Worm (Caenorhabditis elegans) whole organism, young adult: ENCODE data around the gene pab-2.

Experiments
- B0035.1 ChIP-seq: sonication (generic microtip); optimal IDR thresholded peaks from 2 replicates; lab custom pipeline; 2016; ENCODE audit warnings: missing genetic modification characterization, mild to moderate bottlenecking, missing compliant biosample characterization, missing genotype, missing genetic modification reagents
- D2030.7 ChIP-seq: fragments of 200-800 bp; sonication (Bioruptor generic); IDR thresholded peaks from 2 replicates; pipeline ENCODE4 v1.3.6; 2022; ENCODE audit warnings: missing genetic modification reagents, missing genetic modification characterization, missing compliant biosample characterization
- F10E7.11 ChIP-seq: sonication (generic microtip); optimal IDR thresholded peaks from 2 replicates; lab custom pipeline; 2017; ENCODE audit warnings: mild to moderate bottlenecking, missing genetic modification characterization, moderate library complexity, missing compliant biosample characterization
- F23B12.7 ChIP-seq: sonication (generic microtip); optimal IDR thresholded peaks from 2 replicates; lab custom pipeline; 2017; ENCODE audit warnings: missing genetic modification characterization, mild to moderate bottlenecking, missing compliant biosample characterization, antibody characterized with exemption, moderate library complexity; ENCODE audit not compliant: insufficient read depth
- F49E8.2 ChIP-seq: sonication (generic microtip); optimal IDR thresholded peaks from 3 replicates; lab custom pipeline; 2017; ENCODE audit warnings: missing genetic modification characterization, mild to moderate bottlenecking, missing compliant biosample characterization, antibody characterized with exemption, moderate library complexity; ENCODE audit not compliant: insufficient read depth
- F57A8.1 ChIP-seq: fragments of 200-800 bp; sonication (Bioruptor generic); optimal IDR thresholded peaks from 2 replicates; lab custom pipeline; 2018; ENCODE audit warnings: mild to moderate bottlenecking, missing genetic modification characterization, moderate library complexity, missing compliant biosample characterization
- F57C9.4 ChIP-seq: sonication (generic microtip); optimal IDR thresholded peaks from 2 replicates; lab custom pipeline; 2017; ENCODE audit warnings: mild to moderate bottlenecking, missing genetic modification characterization, missing compliant biosample characterization
- T07F8.4 ChIP-seq: sonication (generic microtip); optimal IDR thresholded peaks from 2 replicates; lab custom pipeline; 2016; ENCODE audit warnings: mild to moderate bottlenecking, missing genetic modification characterization, moderate library complexity, missing compliant biosample characterization
- T26A5.8 ChIP-seq: sonication (generic microtip); optimal IDR thresholded peaks from 2 replicates; lab custom pipeline; 2016; ENCODE audit warnings: missing genetic modification characterization, missing compliant biosample characterization
- Y53F4B.3 ChIP-seq: fragments of 200-800 bp; sonication (Bioruptor generic); IDR thresholded peaks from 2 replicates; pipeline ENCODE4 v1.3.6; 2022; ENCODE audit warnings: missing genetic modification reagents, missing genetic modification characterization, missing compliant biosample characterization
- Y95B8A.8 ChIP-seq: fragments of 200-800 bp; sonication (Bioruptor generic); IDR thresholded peaks from 2 replicates; pipeline ENCODE4 v1.3.6; 2022; ENCODE audit warnings: missing genetic modification reagents, missing genetic modification characterization, missing compliant biosample characterization
- aptf-2 ChIP-seq: fragments of 200-800 bp; sonication (Bioruptor generic); conservative IDR thresholded peaks from 2 replicates; pipeline ENCODE4 v1.3.6; 2022; ENCODE audit warnings: missing genetic modification reagents, missing genetic modification characterization, missing compliant biosample characterization
- aptf-3 ChIP-seq: fragments of 200-800 bp; sonication (Bioruptor generic); IDR thresholded peaks from 2 replicates; pipeline ENCODE4 v1.3.6; 2022; ENCODE audit warnings: missing genetic modification characterization, missing compliant biosample characterization
- attf-5 ChIP-seq: fragments of 200-800 bp; sonication (Bioruptor generic); optimal IDR thresholded peaks from 2 replicates; lab custom pipeline; 2018; ENCODE audit warnings: mild to moderate bottlenecking, missing genetic modification characterization, missing compliant biosample characterization
- bed-2 ChIP-seq: fragments of 200-800 bp; sonication (Bioruptor generic); IDR thresholded peaks from 2 replicates; pipeline ENCODE4 v1.3.6; 2022; ENCODE audit warnings: missing genetic modification reagents, missing genetic modification characterization, missing compliant biosample characterization
- die-1 ChIP-seq: sonication (generic microtip); optimal IDR thresholded peaks from 2 replicates; lab custom pipeline; 2016; ENCODE audit warnings: missing genotype, mild to moderate bottlenecking, missing genetic modification characterization, missing compliant biosample characterization
- dox-1 ChIP-seq: fragments of 200-800 bp; sonication (Bioruptor generic); IDR thresholded peaks from 2 replicates; pipeline ENCODE4 v1.3.6; 2022; ENCODE audit warnings: missing genetic modification reagents, missing genetic modification characterization, missing compliant biosample characterization
- dpl-1 ChIP-seq: fragments of 150-350 bp; optimal IDR thresholded peaks from 2 replicates; lab custom pipeline; 2014; ENCODE audit warnings: missing biosample characterization, missing genetic modification reagents, missing genetic modification characterization
- efl-1 ChIP-seq: fragments of 150-350 bp; optimal IDR thresholded peaks from 2 replicates; lab custom pipeline; 2014; ENCODE audit warnings: missing biosample characterization, missing genetic modification reagents, missing genetic modification characterization
- egl-44 ChIP-seq: fragments of 200-800 bp; sonication (Bioruptor generic); IDR thresholded peaks from 2 replicates; pipeline ENCODE4 v1.3.6; 2022; ENCODE audit warnings: missing genetic modification reagents, missing genetic modification characterization, missing compliant biosample characterization
- egrh-3 ChIP-seq: fragments of 200-800 bp; sonication (Bioruptor generic); IDR thresholded peaks from 2 replicates; pipeline ENCODE4 v1.3.6; 2022; ENCODE audit warnings: missing genetic modification reagents, missing genetic modification characterization, missing compliant biosample characterization
- gei-17 ChIP-seq: fragments of 200-800 bp; sonication (Bioruptor generic); optimal IDR thresholded peaks from 2 replicates; lab custom pipeline; 2018; ENCODE audit warnings: mild to moderate bottlenecking, missing genetic modification characterization, missing compliant biosample characterization
- lag-1 ChIP-seq: fragments of 200-800 bp; sonication (Bioruptor generic); IDR thresholded peaks from 2 replicates; pipeline ENCODE4 v1.3.6; 2022; ENCODE audit warnings: missing genetic modification reagents, missing genetic modification characterization, missing compliant biosample characterization
- lin-35 ChIP-seq, 3 experiments: fragments of 150-350 bp in 2 of 3; sonication (generic microtip) in 1 of 3; optimal IDR thresholded peaks; 2 replicates each; lab custom pipeline; 2014 to 2018; ENCODE audit warnings: missing biosample characterization in 3 of 3, missing genetic modification characterization in 3 of 3, missing genetic modification reagents in 3 of 3
- lir-1 ChIP-seq: fragments of 200-800 bp; sonication (Bioruptor generic); conservative IDR thresholded peaks from 2 replicates; pipeline ENCODE4 v1.3.6; 2022; ENCODE audit warnings: missing genetic modification reagents, missing genetic modification characterization, missing compliant biosample characterization
- lsl-1 ChIP-seq: fragments of 200-800 bp; sonication (Bioruptor generic); optimal IDR thresholded peaks from 2 replicates; lab custom pipeline; 2018; ENCODE audit warnings: mild to moderate bottlenecking, missing genetic modification characterization, moderate library complexity, missing compliant biosample characterization
- lsy-27 ChIP-seq: sonication (generic microtip); optimal IDR thresholded peaks from 2 replicates; lab custom pipeline; 2017; ENCODE audit warnings: missing genetic modification characterization, mild to moderate bottlenecking, missing compliant biosample characterization, antibody characterized with exemption, missing genotype, borderline replicate concordance; ENCODE audit not compliant: insufficient read depth
- mcd-1 ChIP-seq: fragments of 200-800 bp; sonication (Bioruptor generic); IDR thresholded peaks from 2 replicates; pipeline ENCODE4 v1.3.6; 2022; ENCODE audit warnings: missing genetic modification reagents, missing genetic modification characterization, missing compliant biosample characterization
- mxl-1 ChIP-seq: sonication (generic microtip); optimal IDR thresholded peaks from 2 replicates; lab custom pipeline; 2016; ENCODE audit warnings: missing genetic modification characterization, missing compliant biosample characterization
- nfya-1 ChIP-seq: sonication (generic microtip); optimal IDR thresholded peaks from 2 replicates; lab custom pipeline; 2017; ENCODE audit warnings: antibody characterized with exemption, missing compliant biosample characterization, missing genetic modification characterization, borderline replicate concordance; ENCODE audit not compliant: insufficient read depth
- nhr-120 ChIP-seq: fragments of 200-800 bp; sonication (Bioruptor generic); IDR thresholded peaks from 2 replicates; pipeline ENCODE4 v1.3.6; 2022; ENCODE audit warnings: missing genetic modification characterization, missing compliant biosample characterization
- nhr-27 ChIP-seq: fragments of 200-800 bp; sonication (Bioruptor generic); optimal IDR thresholded peaks from 2 replicates; lab custom pipeline; 2018; ENCODE audit warnings: mild to moderate bottlenecking, missing genetic modification characterization, moderate library complexity, missing compliant biosample characterization
- pbrm-1 ChIP-seq: fragments of 200-800 bp; sonication (Bioruptor generic); IDR thresholded peaks from 2 replicates; pipeline ENCODE4 v1.3.6; 2022; ENCODE audit warnings: missing genetic modification reagents, missing genetic modification characterization, missing compliant biosample characterization
- pha-4 ChIP-seq: fragments of 150-350 bp; sonication (generic microtip); optimal IDR thresholded peaks from 2 replicates; lab custom pipeline; 2014; ENCODE audit warnings: missing biosample characterization, missing genetic modification reagents, missing genetic modification characterization
- repo-1 ChIP-seq: sonication (generic microtip); optimal IDR thresholded peaks from 2 replicates; lab custom pipeline; 2017; ENCODE audit warnings: mild to moderate bottlenecking, missing genetic modification characterization, missing compliant biosample characterization
- sdz-38 ChIP-seq: sonication (generic microtip); optimal IDR thresholded peaks from 2 replicates; lab custom pipeline; 2016; ENCODE audit warnings: missing genotype, missing genetic modification characterization, missing compliant biosample characterization
- snpc-1.1 ChIP-seq: sonication (generic microtip); optimal IDR thresholded peaks from 2 replicates; lab custom pipeline; 2017; ENCODE audit warnings: missing genetic modification characterization, mild to moderate bottlenecking, missing compliant biosample characterization, antibody characterized with exemption, moderate library complexity, missing genotype, missing genetic modification reagents; ENCODE audit not compliant: insufficient read depth
- snpc-1.3 ChIP-seq: sonication (generic microtip); optimal IDR thresholded peaks from 2 replicates; lab custom pipeline; 2017; ENCODE audit warnings: missing genetic modification characterization, mild to moderate bottlenecking, missing compliant biosample characterization, antibody characterized with exemption, moderate library complexity, missing genotype, missing genetic modification reagents; ENCODE audit not compliant: insufficient read depth
- somi-1 ChIP-seq: fragments of 200-800 bp; sonication (Bioruptor generic); optimal IDR thresholded peaks from 2 replicates; lab custom pipeline; 2018; ENCODE audit warnings: mild to moderate bottlenecking, missing genetic modification characterization, missing compliant biosample characterization
- sptf-2 ChIP-seq: fragments of 200-800 bp; sonication (Bioruptor generic); optimal IDR thresholded peaks from 2 replicates; lab custom pipeline; 2018; ENCODE audit warnings: mild to moderate bottlenecking, missing genetic modification characterization, missing compliant biosample characterization
- tbp1 ChIP-seq: fragments of 200-800 bp; sonication (Bioruptor generic); optimal IDR thresholded peaks from 2 replicates; lab custom pipeline; 2018; ENCODE audit warnings: mild to moderate bottlenecking, missing genetic modification characterization, missing compliant biosample characterization
- tlf-1 ChIP-seq: fragments of 200-800 bp; sonication (Bioruptor generic); optimal IDR thresholded peaks from 2 replicates; lab custom pipeline; 2018; ENCODE audit warnings: mild to moderate bottlenecking, missing genetic modification characterization, missing compliant biosample characterization
- xnd-1 ChIP-seq: sonication (generic microtip); optimal IDR thresholded peaks from 2 replicates; lab custom pipeline; 2016; ENCODE audit warnings: missing genotype, missing genetic modification reagents, missing genetic modification characterization, missing compliant biosample characterization
- zfh-2 ChIP-seq: fragments of 200-800 bp; sonication (Bioruptor generic); conservative IDR thresholded peaks from 2 replicates; pipeline ENCODE4 v1.3.6; 2022; ENCODE audit warnings: missing genetic modification reagents, missing genetic modification characterization, missing compliant biosample characterization
- zim-3 ChIP-seq: sonication (generic microtip); optimal IDR thresholded peaks from 2 replicates; lab custom pipeline; 2017; ENCODE audit warnings: mild to moderate bottlenecking, missing genetic modification characterization, moderate library complexity, missing compliant biosample characterization
- ztf-22 ChIP-seq: fragments of 200-800 bp; sonication (Bioruptor generic); optimal IDR thresholded peaks from 2 replicates; lab custom pipeline; 2018; ENCODE audit warnings: mild to moderate bottlenecking, missing genetic modification characterization, moderate library complexity, missing compliant biosample characterization
- ztf-25 ChIP-seq: fragments of 200-800 bp; sonication (Bioruptor generic); IDR thresholded peaks from 2 replicates; pipeline ENCODE4 v1.3.6; 2022; ENCODE audit warnings: missing genetic modification reagents, missing genetic modification characterization, missing compliant biosample characterization
- ztf-6 ChIP-seq: fragments of 200-800 bp; sonication (Bioruptor generic); IDR thresholded peaks from 2 replicates; pipeline ENCODE4 v1.3.6; 2022; ENCODE audit warnings: missing genetic modification reagents, missing genetic modification characterization, missing compliant biosample characterization

The pab-2 gene

DNA sequence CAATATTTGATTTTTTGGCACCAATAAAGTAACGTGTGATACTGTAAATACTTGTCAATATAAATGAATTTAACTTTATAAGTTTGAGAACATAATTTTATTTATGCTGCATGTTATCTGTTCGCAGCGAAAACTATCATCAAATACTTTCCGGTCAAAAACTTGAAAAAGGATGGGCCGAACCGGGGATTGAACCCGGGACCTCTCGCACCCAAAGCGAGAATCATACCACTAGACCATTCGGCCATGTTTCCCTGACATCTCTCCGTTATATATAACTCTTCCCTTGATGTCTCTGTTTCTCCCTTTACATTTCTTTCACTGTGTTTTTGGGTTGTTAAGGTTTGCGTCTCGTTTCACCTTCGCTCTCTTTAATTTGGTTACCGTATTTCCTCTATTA is 15.4 kb downstream of the pab-2 start (continued):
- no peak for TF ChIP-seq lir-1
- peak; percentile 8 for TF ChIP-seq F23B12.7 (tag; lab: Kevin White, UChicago)
- TF ChIP-seq mxl-1 (tag; lab: Kevin White, UChicago), result peak; percentile 50
- peak; percentile 65; the same call in 1 of the 2 replicates for TF ChIP-seq Y53F4B.3 (GFP tag; lab: Robert Waterston, UW)
- peak; percentile 34 for TF ChIP-seq zim-3 (tag; lab: Kevin White, UChicago)
- no peak for TF ChIP-seq lsl-1
- peak; percentile 62 for TF ChIP-seq snpc-1.3
- TF ChIP-seq Y95B8A.8 (GFP tag; lab: Robert Waterston, UW), result peak; percentile 65; the same call in 1 of the 2 replicates
- peak; percentile 93 for TF ChIP-seq tbp1
- TF ChIP-seq D2030.7, result peak; percentile 77
- 0 out of 2 replicates have a peak, but pooled peaks have one; percentile 68 for TF ChIP-seq nhr-120
- TF ChIP-seq nfya-1 (tag; lab: Kevin White, UChicago), result no peak
- peak in 1 of 3 experiments; percentile 71 for TF ChIP-seq lin-35 (GFP tag; optimal IDR thresholded peaks at IDR 0.05; lab: Kevin White, UChicago)
- no peak for TF ChIP-seq F49E8.2 (tag; lab: Kevin White, UChicago)
- TF ChIP-seq egl-44 (GFP tag; lab: Robert Waterston, UW), result peak; percentile 78; the same call in 1 of the 2 replicates
- TF ChIP-seq ztf-25 (GFP tag; lab: Robert Waterston, UW), result 0 out of 2 replicates have a peak, but pooled peaks have one; percentile 32
- no peak for TF ChIP-seq pha-4 (tag; lab: Kevin White, UChicago)
- no peak for TF ChIP-seq B0035.1 (tag; lab: Kevin White, UChicago)
- TF ChIP-seq zfh-2, result no peak
- peak; percentile 59 for TF ChIP-seq gei-17
- TF ChIP-seq F57A8.1 (GFP tag; lab: Kevin White, UChicago), result peak; percentile 2
- TF ChIP-seq bed-2 (GFP tag; lab: Robert Waterston, UW), result no peak
- no peak for TF ChIP-seq lsy-27 (tag; lab: Kevin White, UChicago)
- peak; percentile 86 for TF ChIP-seq dox-1
- no peak for TF ChIP-seq ztf-6 (GFP tag; lab: Robert Waterston, UW)
- no peak for TF ChIP-seq nhr-27 (tag; lab: Kevin White, UChicago)
- no peak for TF ChIP-seq F57C9.4 (tag; lab: Kevin White, UChicago)
- peak; percentile 34 for TF ChIP-seq repo-1 (tag; lab: Kevin White, UChicago)
- peak; percentile 19 for TF ChIP-seq snpc-1.1 (tag; lab: Kevin White, UChicago)
- TF ChIP-seq sptf-2 (GFP tag; lab: Kevin White, UChicago), result no peak
- no peak for TF ChIP-seq xnd-1
- no peak for TF ChIP-seq efl-1 (GFP tag; lab: Kevin White, UChicago)
- peak; percentile 35 for TF ChIP-seq F10E7.11 (tag; lab: Kevin White, UChicago)
- TF ChIP-seq ztf-22 (GFP tag; lab: Kevin White, UChicago), result no peak
- TF ChIP-seq egrh-3 (GFP tag; lab: Robert Waterston, UW), result no peak
- TF ChIP-seq die-1 (tag; lab: Kevin White, UChicago), result peak; percentile 89
- peak; percentile 59 for TF ChIP-seq mcd-1 (GFP tag; lab: Robert Waterston, UW)
- no peak for TF ChIP-seq sdz-38
- no peak for TF ChIP-seq T26A5.8
- peak; percentile 62 for TF ChIP-seq somi-1
- TF ChIP-seq aptf-3 (GFP tag; lab: Robert Waterston, UW), result 0 out of 2 replicates have a peak, but pooled peaks have one; percentile 42
- no peak for TF ChIP-seq tlf-1 (GFP tag; lab: Kevin White, UChicago)
- TF ChIP-seq pbrm-1 (GFP tag; lab: Robert Waterston, UW), result peak; percentile 88
- peak; percentile 53 for TF ChIP-seq attf-5 (GFP tag; lab: Kevin White, UChicago)
- peak; percentile 40 for TF ChIP-seq T07F8.4 (tag; lab: Kevin White, UChicago)
- no peak for TF ChIP-seq dpl-1 (GFP tag; lab: Kevin White, UChicago)
- no peak for TF ChIP-seq lag-1
- TF ChIP-seq aptf-2 (GFP tag; lab: Robert Waterston, UW), result no peak
